Worm (Caenorhabditis elegans): ENCODE results near the gene tsn-1.

DNA sequence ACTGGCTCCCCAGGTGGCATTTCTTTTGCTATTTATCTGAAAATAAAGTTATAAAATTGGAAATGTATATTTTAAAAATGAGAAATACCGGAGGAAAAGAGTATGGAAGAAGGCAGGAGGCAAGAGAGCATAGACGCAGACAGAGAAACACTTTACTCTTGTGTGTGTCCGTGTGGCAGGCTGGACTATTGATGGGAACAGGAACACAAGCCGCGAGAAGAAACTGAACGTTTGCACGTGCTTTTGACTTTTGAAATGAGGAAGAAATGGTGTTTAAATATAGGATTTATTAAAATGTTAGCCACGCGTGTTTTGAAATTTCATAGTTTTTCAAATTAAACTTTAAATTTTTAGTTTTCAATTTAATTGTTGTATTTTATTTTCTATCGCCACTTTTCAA, 19.5 kb downstream of the tsn-1 start, which contains the start of gene F10G7.10:
- TF ChIP-seq unc-86 (tag; optimal IDR thresholded peaks at IDR 0.05) (no peak), pat-9 (tag; optimal IDR thresholded peaks at IDR 0.05) (no peak), nfya-1 (tag; optimal IDR thresholded peaks at IDR 0.05) (no peak), ahr-1 (tag; optimal IDR thresholded peaks at IDR 0.05) (no peak), elt-2 (tag; optimal IDR thresholded peaks at IDR 0.05) (no peak), ceh-2 (tag; optimal IDR thresholded peaks at IDR 0.05) (no peak), hlh-30 (tag; optimal IDR thresholded peaks at IDR 0.05; ENCODE audit: insufficient read depth) (no peak), pqm-1 (tag; optimal IDR thresholded peaks at IDR 0.05) (no peak), C08G9.2 (tag; optimal IDR thresholded peaks at IDR 0.05) (no peak), ceh-6 (GFP tag; optimal IDR thresholded peaks at IDR 0.05) (no peak), gmeb-2 (tag; optimal IDR thresholded peaks at IDR 0.05) (no peak), unc-55 (GFP tag; optimal IDR thresholded peaks at IDR 0.05) (no peak)
